Fruit fly (Drosophila melanogaster): ENCODE data around the gene CG5191.

- TF ChIP-seq CTCF (optimal IDR thresholded peaks at IDR 0.05) (no peak), CG8478 (optimal IDR thresholded peaks at IDR 0.05) (no peak)
Measured at dm6 chr3R:20595145-20595812, 34.6 kb downstream of the CG5191 start.

All from S2 (cell line).